Fruit fly (Drosophila melanogaster) whole organism, embryonic: ENCODE measurements around the gene Sld5.
A peak's percentile ranks its signal among the peaks of the same experiment; 100 is the strongest.

ENCODE experiments used
- B-H1 ChIP-seq: fragments of 200-800 bp; sonication (Bioruptor generic); IDR thresholded peaks from 3 replicates; pipeline ENCODE4 v1.3.6; 2022; ENCODE audit warnings: missing biosample characterization, missing genetic modification characterization
- Bdp1 ChIP-seq: fragments of 200-800 bp; sonication (Bioruptor generic); optimal IDR thresholded peaks from 3 replicates; lab custom pipeline; 2016; ENCODE audit warnings: missing biosample characterization, missing genetic modification characterization
- Bgb ChIP-seq: fragments of 200-800 bp; sonication (Bioruptor generic); IDR thresholded peaks from 2 replicates; pipeline ENCODE4 v1.3.6; 2022; ENCODE audit warnings: missing biosample characterization, missing genetic modification characterization; ENCODE audit not compliant: partially characterized antibody
- BtbVII ChIP-seq: fragments of 200-800 bp; sonication (Bioruptor generic); optimal IDR thresholded peaks from 3 replicates; lab custom pipeline; 2017; ENCODE audit warnings: missing biosample characterization, mild to moderate bottlenecking, missing genetic modification characterization
- CG1024 ChIP-seq: fragments of 200-800 bp; sonication (Bioruptor generic); IDR thresholded peaks from 2 replicates; pipeline ENCODE4 v1.3.6; 2022; ENCODE audit warnings: missing biosample characterization, missing genetic modification characterization
- CG12391 ChIP-seq: fragments of 200-800 bp; sonication (Bioruptor generic); optimal IDR thresholded peaks from 3 replicates; lab custom pipeline; 2018; ENCODE audit warnings: missing biosample characterization, mild to moderate bottlenecking, missing genetic modification characterization, moderate library complexity
- CG13624 ChIP-seq: fragments of 200-800 bp; sonication (Bioruptor generic); optimal IDR thresholded peaks from 2 replicates; lab custom pipeline; 2016; ENCODE audit warnings: missing biosample characterization, missing genetic modification characterization
- CG1529 ChIP-seq: fragments of 200-800 bp; sonication (Bioruptor generic); optimal IDR thresholded peaks from 3 replicates; lab custom pipeline; 2018; ENCODE audit warnings: missing biosample characterization, missing genetic modification characterization
- CG15696 ChIP-seq: fragments of 200-800 bp; sonication (Bioruptor generic); optimal IDR thresholded peaks from 2 replicates; lab custom pipeline; 2019; ENCODE audit warnings: missing biosample characterization, mild to moderate bottlenecking, missing genetic modification characterization, moderate library complexity
- CG18262 ChIP-seq: fragments of 200-800 bp; optimal IDR thresholded peaks from 3 replicates; lab custom pipeline; 2019; ENCODE audit warnings: missing biosample characterization, mild to moderate bottlenecking, missing genetic modification characterization, moderate library complexity
- CG2199 ChIP-seq: fragments of 200-800 bp; sonication (Bioruptor generic); IDR thresholded peaks from 3 replicates; pipeline ENCODE4 v1.3.6; 2022; ENCODE audit warnings: missing biosample characterization, missing genetic modification characterization
- CG3065 ChIP-seq: fragments of 200-800 bp; sonication (Bioruptor generic); optimal IDR thresholded peaks from 2 replicates; lab custom pipeline; 2016; ENCODE audit warnings: missing biosample characterization, missing genetic modification characterization
- CG31388 ChIP-seq: fragments of 200-800 bp; sonication (Bioruptor generic); optimal IDR thresholded peaks from 2 replicates; lab custom pipeline; 2016; ENCODE audit warnings: missing biosample characterization, missing genetic modification characterization
- CG32532 ChIP-seq: fragments of 200-800 bp; sonication (Bioruptor generic); IDR thresholded peaks from 2 replicates; pipeline ENCODE4 v1.3.6; 2022; ENCODE audit warnings: missing biosample characterization, missing genetic modification characterization
- CG32772 ChIP-seq: fragments of 200-800 bp; sonication (Bioruptor generic); IDR thresholded peaks from 2 replicates; pipeline ENCODE4 v1.3.6; 2022; ENCODE audit warnings: missing biosample characterization, missing genetic modification characterization
- CG3407 ChIP-seq: fragments of 200-800 bp; sonication (Bioruptor generic); optimal IDR thresholded peaks from 2 replicates; lab custom pipeline; 2018; ENCODE audit warnings: missing biosample characterization, mild to moderate bottlenecking, missing genetic modification characterization
- CG5245 ChIP-seq: fragments of 200-800 bp; sonication (Bioruptor generic); optimal IDR thresholded peaks from 3 replicates; lab custom pipeline; 2016; ENCODE audit warnings: missing biosample characterization, missing genetic modification characterization
- CG6689 ChIP-seq: fragments of 200-800 bp; sonication (Bioruptor generic); IDR thresholded peaks from 2 replicates; pipeline ENCODE4 v1.3.6; 2022; ENCODE audit warnings: missing biosample characterization, missing genetic modification characterization
- CG7271 ChIP-seq: fragments of 200-800 bp; sonication (Bioruptor generic); optimal IDR thresholded peaks from 2 replicates; lab custom pipeline; 2018; ENCODE audit warnings: missing biosample characterization, mild to moderate bottlenecking, missing genetic modification characterization, moderate library complexity
- CG7745 ChIP-seq: fragments of 200-800 bp; sonication (Bioruptor generic); optimal IDR thresholded peaks from 2 replicates; lab custom pipeline; 2018; ENCODE audit warnings: missing biosample characterization, mild to moderate bottlenecking, missing genetic modification characterization, moderate library complexity
- CG8089 ChIP-seq: fragments of 200-800 bp; sonication (Bioruptor generic); optimal IDR thresholded peaks from 3 replicates; lab custom pipeline; 2016; ENCODE audit warnings: missing biosample characterization, missing genetic modification characterization
- CG9215 ChIP-seq: fragments of 200-800 bp; sonication (Bioruptor generic); IDR thresholded peaks from 2 replicates; pipeline ENCODE4 v1.3.6; 2022; ENCODE audit warnings: missing biosample characterization, missing genetic modification characterization
- CG9727 ChIP-seq: fragments of 200-800 bp; sonication (Bioruptor generic); optimal IDR thresholded peaks from 3 replicates; lab custom pipeline; 2017; ENCODE audit warnings: missing biosample characterization, mild to moderate bottlenecking, missing genetic modification characterization
- CG9932 ChIP-seq: fragments of 200-800 bp; sonication (Bioruptor generic); IDR thresholded peaks from 2 replicates; pipeline ENCODE4 v1.3.6; 2022; ENCODE audit warnings: missing biosample characterization, missing genetic modification characterization
- CkIIα-i1 ChIP-seq: fragments of 200-800 bp; sonication (Bioruptor generic); IDR thresholded peaks from 2 replicates; pipeline ENCODE4 v1.3.6; 2022; ENCODE audit warnings: missing biosample characterization, missing genetic modification characterization
- CrebB ChIP-seq: fragments of 200-800 bp; sonication (Bioruptor generic); optimal IDR thresholded peaks from 3 replicates; lab custom pipeline; 2018; ENCODE audit warnings: missing biosample characterization, mild to moderate bottlenecking, missing genetic modification characterization
- Hr78 ChIP-seq, 2 experiments: fragments of 200-800 bp in 1 of 2; fragments of >200 bp in 1 of 2; sonication (Bioruptor generic) in 1 of 2; optimal IDR thresholded peaks; 2 replicates each; lab custom pipeline; 2017 to 2019; ENCODE audit warnings: missing biosample characterization in 2 of 2, missing genetic modification characterization in 2 of 2, mild to moderate bottlenecking in 1 of 2, moderate library complexity in 1 of 2
- Meics ChIP-seq: fragments of 200-800 bp; sonication (Bioruptor generic); optimal IDR thresholded peaks from 2 replicates; lab custom pipeline; 2017; ENCODE audit warnings: missing biosample characterization, mild to moderate bottlenecking, missing genetic modification characterization
- Mes4 ChIP-seq: fragments of 200-800 bp; sonication (Bioruptor generic); optimal IDR thresholded peaks from 2 replicates; lab custom pipeline; 2016; ENCODE audit warnings: missing biosample characterization, missing genetic modification characterization
- NC2β ChIP-seq: fragments of 200-800 bp; sonication (Bioruptor generic); optimal IDR thresholded peaks from 2 replicates; lab custom pipeline; 2016; ENCODE audit warnings: missing biosample characterization, missing genetic modification characterization
- Scr ChIP-seq: fragments of 200-800 bp; sonication (Bioruptor generic); IDR thresholded peaks from 2 replicates; pipeline ENCODE4 v1.3.6; 2022; ENCODE audit warnings: missing biosample characterization, missing genetic modification characterization; ENCODE audit not compliant: partially characterized antibody
- Six4 ChIP-seq: fragments of 200-800 bp; sonication (Bioruptor generic); optimal IDR thresholded peaks from 2 replicates; lab custom pipeline; 2016; ENCODE audit warnings: missing biosample characterization, missing genetic modification characterization
- YL-1 ChIP-seq: fragments of 200-800 bp; sonication (Bioruptor generic); optimal IDR thresholded peaks from 3 replicates; lab custom pipeline; 2017; ENCODE audit warnings: missing biosample characterization, mild to moderate bottlenecking, missing genetic modification characterization
- ab ChIP-seq: fragments of 200-800 bp; sonication (Bioruptor generic); optimal IDR thresholded peaks from 2 replicates; lab custom pipeline; 2016; ENCODE audit warnings: missing biosample characterization, missing genetic modification characterization
- ac ChIP-seq: fragments of 200-800 bp; sonication (Bioruptor generic); optimal IDR thresholded peaks from 3 replicates; lab custom pipeline; 2017; ENCODE audit warnings: missing biosample characterization, mild to moderate bottlenecking, missing genetic modification characterization
- az2 ChIP-seq: fragments of 200-800 bp; sonication (Bioruptor generic); optimal IDR thresholded peaks from 3 replicates; lab custom pipeline; 2016; ENCODE audit warnings: missing biosample characterization, missing genetic modification characterization
- cg ChIP-seq: fragments of 200-800 bp; sonication (Bioruptor generic); optimal IDR thresholded peaks from 3 replicates; lab custom pipeline; 2019; ENCODE audit warnings: missing biosample characterization, mild to moderate bottlenecking, missing genetic modification characterization, moderate library complexity
- dan ChIP-seq: fragments of 200-800 bp; sonication (Bioruptor generic); IDR thresholded peaks from 2 replicates; pipeline ENCODE4 v1.3.6; 2022; ENCODE audit warnings: missing biosample characterization, missing genetic modification characterization
- fd102C ChIP-seq: fragments of 200-800 bp; sonication (Bioruptor generic); optimal IDR thresholded peaks from 2 replicates; lab custom pipeline; 2018; ENCODE audit warnings: missing biosample characterization, mild to moderate bottlenecking, missing genetic modification characterization, moderate library complexity
- ftz-f1 ChIP-seq: fragments of 200-800 bp; sonication (Bioruptor generic); optimal IDR thresholded peaks from 2 replicates; lab custom pipeline; 2016; ENCODE audit warnings: missing biosample characterization, missing genetic modification characterization
- gfzf ChIP-seq: fragments of 200-800 bp; sonication (Bioruptor generic); optimal IDR thresholded peaks from 2 replicates; lab custom pipeline; 2016; ENCODE audit warnings: missing biosample characterization, mild to moderate bottlenecking, missing genetic modification characterization, moderate library complexity
- grn ChIP-seq: fragments of 200-800 bp; sonication (Bioruptor generic); optimal IDR thresholded peaks from 3 replicates; lab custom pipeline; 2017; ENCODE audit warnings: missing biosample characterization, missing genetic modification characterization
- inv ChIP-seq: fragments of 200-800 bp; sonication (Bioruptor generic); IDR thresholded peaks from 2 replicates; pipeline ENCODE4 v1.3.6; 2022; ENCODE audit warnings: missing biosample characterization, missing genetic modification characterization; ENCODE audit not compliant: partially characterized antibody
- lola ChIP-seq, 3 experiments: fragments of >200 bp in 2 of 3; fragments of 200-800 bp in 1 of 3; sonication (Bioruptor generic) in 1 of 3; optimal IDR thresholded peaks; 2 replicates each; lab custom pipeline; 2017 to 2019; ENCODE audit warnings: missing biosample characterization in 3 of 3, missing genetic modification characterization in 3 of 3, mild to moderate bottlenecking in 1 of 3, moderate library complexity in 1 of 3
- nom ChIP-seq: fragments of 200-800 bp; sonication (Bioruptor generic); optimal IDR thresholded peaks from 2 replicates; lab custom pipeline; 2017; ENCODE audit warnings: missing biosample characterization, missing genetic modification characterization, mild to moderate bottlenecking, moderate library complexity, missing genetic modification reagents
- pan ChIP-seq, 4 experiments: fragments of >200 bp in 3 of 4; fragments of 200-800 bp in 1 of 4; sonication (Bioruptor generic) in 1 of 4; optimal IDR thresholded peaks in 3 of 4; IDR thresholded peaks in 1 of 4; 2 replicates each; pipeline versions ENCODE4 v1.3.6 to Lab custom; 2017 to 2022; ENCODE audit warnings: missing biosample characterization in 2 of 4, missing genetic modification characterization in 2 of 4, mixed read lengths in 1 of 4
- ranshi ChIP-seq: fragments of 200-800 bp; sonication (Bioruptor generic); IDR thresholded peaks from 2 replicates; pipeline ENCODE4 v1.3.6; 2022; ENCODE audit warnings: missing biosample characterization, missing genetic modification characterization

Gene Sld5

DNA sequence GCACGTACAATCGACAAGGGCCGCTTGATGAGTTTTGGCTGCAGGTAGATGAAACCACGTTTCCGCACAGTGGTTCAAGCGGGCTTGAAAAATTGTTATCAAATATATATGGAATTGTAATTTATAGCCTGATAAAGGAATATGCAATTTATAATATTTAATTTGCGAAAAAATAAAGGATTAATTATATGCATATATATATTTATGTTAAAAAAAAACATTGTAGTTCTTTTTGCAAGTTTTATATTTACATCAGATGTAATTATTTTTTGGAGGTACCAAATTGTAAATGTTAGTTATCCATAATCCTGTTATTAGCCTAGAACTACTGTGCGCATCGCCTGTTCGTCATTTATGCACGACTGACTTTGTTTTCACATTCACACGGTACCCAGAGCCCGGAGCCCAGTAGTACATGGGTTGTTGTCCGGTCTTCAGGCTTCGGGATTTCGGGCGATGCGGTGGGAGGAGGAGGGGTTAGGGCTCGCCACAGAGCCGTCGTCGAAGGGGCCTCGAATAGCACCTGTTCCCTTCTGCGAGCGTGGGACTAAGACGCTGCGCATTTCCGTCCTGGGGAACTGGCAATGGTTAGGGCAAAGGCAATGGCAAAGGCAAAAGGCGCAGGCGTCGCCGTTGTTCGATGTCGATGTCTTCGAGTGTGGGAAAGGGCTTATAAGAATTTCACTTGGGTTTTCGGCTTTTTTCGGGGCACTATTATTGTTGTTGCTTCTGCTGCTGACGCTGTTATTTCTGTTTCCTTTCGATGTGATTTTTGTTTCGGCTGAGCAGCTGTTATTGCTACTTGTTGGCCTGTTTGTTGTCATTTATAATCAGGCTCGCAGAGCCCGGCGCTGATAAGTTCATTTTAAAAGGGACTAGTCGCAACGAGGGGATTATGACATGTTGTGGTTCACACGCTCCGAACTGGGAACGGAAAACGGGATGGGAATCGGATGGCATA, 38.3 kb downstream of the Sld5 start (continued):
- TF ChIP-seq CG2199 (GFP tag; lab: Robert Waterston, UW) (no peak), CG18262 (tag; lab: Kevin White, UChicago) (peak; percentile 98), CG13624 (GFP tag; lab: Kevin White, UChicago) (no peak), YL-1 (peak; percentile 45), Hr78 (GFP tag; optimal IDR thresholded peaks at IDR 0.05; lab: Kevin White, UChicago) (peak in 1 of 2 experiments; percentile 69), CrebB (peak; percentile 48), ac (GFP tag; lab: Kevin White, UChicago) (peak; percentile 82), fd102C (peak; percentile 86), cg (GFP tag; lab: Kevin White, UChicago) (no peak), CG7745 (tag; lab: Kevin White, UChicago) (peak; percentile 52), CG12391 (tag; lab: Kevin White, UChicago) (peak; percentile 94), NC2β (GFP tag; lab: Kevin White, UChicago) (no peak), az2 (peak; percentile 76), Bgb (GFP tag; lab: Robert Waterston, UW) (no peak), dan (GFP tag; lab: Robert Waterston, UW) (0 out of 2 replicates have a peak, but pooled peaks have one; percentile 61), CkIIα-i1 (GFP tag; lab: Robert Waterston, UW) (no peak), Scr (no peak), inv (GFP tag; lab: Robert Waterston, UW) (no peak), Bdp1 (GFP tag; lab: Kevin White, UChicago) (no peak), gfzf (no peak), CG31388 (GFP tag; lab: Kevin White, UChicago) (peak; percentile 4), CG1024 (GFP tag; lab: Robert Waterston, UW) (no peak), CG9215 (GFP tag; lab: Robert Waterston, UW) (no peak), Six4 (peak; percentile 57), CG1529 (GFP tag; lab: Kevin White, UChicago) (peak; percentile 72), CG8089 (GFP tag; lab: Kevin White, UChicago) (no peak), Mes4 (no peak), CG15696 (peak; percentile 99), ftz-f1 (GFP tag; lab: Kevin White, UChicago) (no peak), CG9932 (GFP tag; lab: Robert Waterston, UW) (no peak), CG5245 (GFP tag; lab: Kevin White, UChicago) (peak; percentile 60), grn (GFP tag; lab: Kevin White, UChicago) (no peak), lola (GFP tag; optimal IDR thresholded peaks at IDR 0.05; lab: Kevin White, UChicago) (peak in 1 of 3 experiments; percentile 99), CG3407 (peak; percentile 79), CG32772 (GFP tag; lab: Robert Waterston, UW) (peak; percentile 61), CG6689 (GFP tag; lab: Robert Waterston, UW) (peak; percentile 87), CG9727 (GFP tag; lab: Kevin White, UChicago) (peak; percentile 97), CG32532 (GFP tag; lab: Robert Waterston, UW) (no peak; the same call in 1 of the 2 replicates), BtbVII (GFP tag; lab: Kevin White, UChicago) (peak; percentile 23), Meics (GFP tag; lab: Kevin White, UChicago) (peak; percentile 46), ab (GFP tag; lab: Kevin White, UChicago) (no peak), nom (GFP tag; lab: Kevin White, UChicago) (peak; percentile 86), CG7271 (tag; lab: Kevin White, UChicago) (peak; percentile 91), B-H1 (peak; percentile 30; the same call in 1 of the 3 replicates), ranshi (peak; percentile 51; the same call in 1 of the 2 replicates), CG3065 (GFP tag; lab: Kevin White, UChicago) (peak; percentile 17), pan (optimal IDR thresholded peaks at IDR 0.05; lab: Kevin White, UChicago) (no peak), pan (GFP tag; optimal IDR thresholded peaks at IDR 0.05 in 1 of 2, IDR thresholded peaks at IDR 0.05 in 1 of 2) (peak in 1 of 2 experiments; percentile 34)
